Fruit fly (Drosophila melanogaster): Measurements from ENCODE around the gene Naa60.
A peak's percentile ranks its signal among the peaks of the same experiment; 100 is the strongest.

Naa60 gene

DNA sequence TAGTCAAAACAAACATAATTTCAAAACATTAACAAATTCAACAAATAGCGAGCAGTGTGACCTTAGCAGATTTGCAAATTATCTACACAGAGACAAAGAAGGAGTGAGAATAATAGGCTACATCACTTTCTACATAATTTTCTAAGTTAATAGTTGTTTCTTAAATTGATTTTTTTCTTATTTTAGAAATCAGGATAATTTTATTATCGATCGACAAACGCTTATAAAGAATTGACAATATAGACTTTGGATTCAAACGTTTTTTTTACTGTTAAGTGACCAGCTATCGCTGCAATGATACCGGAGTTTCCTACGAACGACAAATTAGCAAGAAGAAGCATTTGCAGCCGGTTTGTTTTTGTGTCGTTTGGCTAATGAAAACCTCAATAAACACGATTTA lies 3.6 kb upstream of the Naa60 start, which contains the start of the genes nbs and defl:
Gene nbs, minus strand, starts transcription at position 87 of the 400 bp plus-strand sequence.
Gene defl, plus strand, starts transcription at position 316 of the 400 bp plus-strand sequence.
- TF ChIP-seq D1 (tag; optimal IDR thresholded peaks at IDR 0.05) (no peak), EcR (GFP tag; optimal IDR thresholded peaks at IDR 0.05) (no peak), CG32121 (GFP tag; IDR thresholded peaks at IDR 0.05) (peak; percentile 65; the same call in 1 of the 2 replicates), CG10348 (GFP tag; IDR thresholded peaks at IDR 0.05) (no peak), CG4496 (GFP tag; IDR thresholded peaks at IDR 0.05) (peak; percentile 79), Ets98B (GFP tag; IDR thresholded peaks at IDR 0.05) (peak; percentile 50; the same call in 1 of the 2 replicates), CG34367 (tag; optimal IDR thresholded peaks at IDR 0.05) (no peak), rn (GFP tag; IDR thresholded peaks at IDR 0.05) (no peak), CG9948 (tag; optimal IDR thresholded peaks at IDR 0.05) (peak; percentile 28), Snoo (tag; optimal IDR thresholded peaks at IDR 0.05) (peak; percentile 60), CG15710 (tag; optimal IDR thresholded peaks at IDR 0.05) (peak; percentile 59), CG8159 (tag; optimal IDR thresholded peaks at IDR 0.05) (peak; percentile 56), CG13204 (GFP tag; optimal IDR thresholded peaks at IDR 0.05) (no peak), CG14655 (GFP tag; optimal IDR thresholded peaks at IDR 0.05) (no peak), gl (tag; optimal IDR thresholded peaks at IDR 0.05) (peak; percentile 12), CG17806 (tag; optimal IDR thresholded peaks at IDR 0.05) (peak; percentile 45), CG12605 (GFP tag; IDR thresholded peaks at IDR 0.05) (no peak), CG8301 (tag; optimal IDR thresholded peaks at IDR 0.05) (no peak), Pif1B (GFP tag; optimal IDR thresholded peaks at IDR 0.05) (no peak), Pif1A (GFP tag; optimal IDR thresholded peaks at IDR 0.05) (no peak), fd96Ca (GFP tag; IDR thresholded peaks at IDR 0.05) (no peak)

DNA sequence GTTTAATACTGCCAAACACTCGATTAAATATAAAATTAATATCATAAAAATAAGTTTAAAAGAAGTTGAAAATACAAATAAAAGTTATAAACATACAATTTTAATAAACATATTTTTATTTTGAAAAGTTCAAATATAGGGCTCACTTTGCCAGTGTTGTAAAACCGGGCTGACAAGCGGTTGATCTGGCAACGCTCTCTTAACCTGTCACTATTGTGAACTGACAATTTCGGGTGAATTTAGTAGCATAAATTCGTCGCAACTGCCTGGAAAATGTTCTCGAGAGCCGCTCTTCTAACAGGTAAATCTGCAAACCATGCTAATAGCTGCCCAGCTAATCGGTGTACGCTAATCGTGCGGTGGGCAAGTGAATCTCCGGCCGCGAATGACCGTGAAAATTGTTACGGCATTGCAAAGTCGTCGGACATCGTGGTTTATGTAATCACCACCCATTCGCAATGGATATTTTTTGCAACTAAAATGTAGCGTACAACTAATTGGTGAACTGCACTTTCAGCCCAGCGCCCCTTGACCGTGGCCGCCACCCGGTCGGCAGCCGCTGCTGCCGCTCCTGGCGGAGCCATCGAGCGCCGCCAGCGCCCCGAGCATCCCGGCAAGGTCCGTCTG lies 3.2 kb downstream of the Naa60 start, which contains the start of gene ATPsynB:
Gene ATPsynB, plus strand, starts transcription at position 205 of the 627 bp plus-strand sequence.
- TF ChIP-seq Ets98B (GFP tag; IDR thresholded peaks at IDR 0.05) (peak; percentile 14; the same call in 1 of the 2 replicates), CG8301 (tag; optimal IDR thresholded peaks at IDR 0.05) (no peak), Snoo (tag; optimal IDR thresholded peaks at IDR 0.05) (peak; percentile 6)

DNA sequence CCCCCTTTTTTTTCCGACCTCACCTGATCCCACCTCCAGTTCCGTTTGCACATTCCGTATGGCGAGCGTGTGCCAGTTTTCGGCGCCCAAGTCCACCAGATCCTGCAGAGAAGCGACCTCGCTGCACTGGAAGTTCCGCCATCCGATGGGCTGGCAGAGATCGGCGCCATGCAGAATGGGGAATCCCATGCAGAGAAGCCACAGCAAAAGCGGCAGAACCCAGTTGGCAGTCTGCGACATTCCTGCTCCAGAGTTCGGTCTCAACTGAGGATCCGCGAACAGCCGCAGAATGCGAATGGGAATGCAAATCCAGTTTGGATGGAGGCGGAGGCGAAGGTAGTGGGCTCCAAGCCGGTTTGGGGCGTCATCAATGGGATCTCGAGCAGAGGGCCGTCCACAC lies 6.9 kb downstream of the Naa60 start, which contains the start of gene CG6749:
Gene CG6749, minus strand, starts transcription at position 245 of the 400 bp plus-strand sequence.
- TF ChIP-seq CG8301 (tag; optimal IDR thresholded peaks at IDR 0.05): no peak
- TF ChIP-seq fd96Ca (GFP tag; IDR thresholded peaks at IDR 0.05): 0 out of 3 replicates have a peak, but pooled peaks have one; percentile 25

DNA sequence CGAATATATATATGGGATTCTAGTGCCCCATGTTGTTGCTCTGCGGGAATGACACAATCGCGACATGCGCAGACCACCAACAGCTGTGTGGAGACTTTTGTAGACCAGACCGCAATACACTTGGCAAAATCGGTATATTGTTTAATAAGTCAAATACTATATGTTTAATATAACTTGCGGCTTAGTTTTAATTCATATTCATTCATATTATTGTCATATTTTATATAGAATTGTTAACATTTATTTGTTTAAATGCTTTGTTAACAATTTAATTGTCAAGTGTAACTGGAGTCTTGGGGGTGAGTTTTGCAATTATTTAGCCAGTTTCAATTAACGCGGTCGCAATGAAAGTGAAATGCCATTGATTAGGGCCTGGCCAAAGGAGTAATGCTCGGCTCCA lies 12.9 kb downstream of the Naa60 start:
- TF ChIP-seq fd96Ca (GFP tag; IDR thresholded peaks at IDR 0.05) (no peak), rn (GFP tag; IDR thresholded peaks at IDR 0.05) (no peak), EcR (GFP tag; optimal IDR thresholded peaks at IDR 0.05) (no peak), D1 (tag; optimal IDR thresholded peaks at IDR 0.05) (no peak), CG14655 (GFP tag; optimal IDR thresholded peaks at IDR 0.05) (peak; percentile 33), CG13204 (GFP tag; optimal IDR thresholded peaks at IDR 0.05) (no peak), Snoo (tag; optimal IDR thresholded peaks at IDR 0.05) (peak; percentile 7), Pif1B (GFP tag; optimal IDR thresholded peaks at IDR 0.05) (peak; percentile 15), CG17806 (tag; optimal IDR thresholded peaks at IDR 0.05) (peak; percentile 25), CG12605 (GFP tag; IDR thresholded peaks at IDR 0.05) (0 out of 2 replicates have a peak, but pooled peaks have one; percentile 17), CG15710 (tag; optimal IDR thresholded peaks at IDR 0.05) (no peak), Pif1A (GFP tag; optimal IDR thresholded peaks at IDR 0.05) (peak; percentile 41), CG32121 (GFP tag; IDR thresholded peaks at IDR 0.05) (peak; percentile 43; the same call in 1 of the 2 replicates), CG10348 (GFP tag; IDR thresholded peaks at IDR 0.05) (no peak), Ets98B (GFP tag; IDR thresholded peaks at IDR 0.05) (peak; percentile 45; the same call in 1 of the 2 replicates), CG9948 (tag; optimal IDR thresholded peaks at IDR 0.05) (peak; percentile 25), CG4496 (GFP tag; IDR thresholded peaks at IDR 0.05) (peak; percentile 63; the same call in 2 of the 3 replicates), CG8301 (tag; optimal IDR thresholded peaks at IDR 0.05) (peak; percentile 27), CG8159 (tag; optimal IDR thresholded peaks at IDR 0.05) (peak; percentile 55)

DNA sequence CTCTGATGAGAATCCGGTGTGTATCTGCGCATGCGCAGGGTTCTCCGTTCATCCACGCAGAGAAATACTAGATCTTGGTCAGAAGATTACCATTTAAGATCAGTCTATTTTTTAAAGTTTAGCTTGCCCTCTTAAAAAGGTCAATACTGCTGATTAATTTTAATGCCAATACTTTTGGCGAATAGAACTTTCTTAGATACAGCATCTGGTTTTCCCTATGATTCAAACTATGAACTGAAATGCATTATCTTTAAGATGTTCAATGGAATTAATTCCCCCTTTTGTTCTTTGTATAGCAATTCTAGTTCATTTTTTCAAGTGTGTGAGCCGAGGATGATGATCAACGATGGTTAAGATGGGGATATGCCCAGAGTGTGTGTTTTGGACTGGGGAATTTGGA lies 15.6 kb downstream of the Naa60 start:
- TF ChIP-seq CG13204 (GFP tag; optimal IDR thresholded peaks at IDR 0.05) (peak; percentile 7), gl (tag; optimal IDR thresholded peaks at IDR 0.05) (peak; percentile 56), Pif1B (GFP tag; optimal IDR thresholded peaks at IDR 0.05) (peak; percentile 45), Pif1A (GFP tag; optimal IDR thresholded peaks at IDR 0.05) (peak; percentile 47), CG34367 (tag; optimal IDR thresholded peaks at IDR 0.05) (no peak), CG17806 (tag; optimal IDR thresholded peaks at IDR 0.05) (peak; percentile 46), CG15710 (tag; optimal IDR thresholded peaks at IDR 0.05) (peak; percentile 31), CG8301 (tag; optimal IDR thresholded peaks at IDR 0.05) (peak; percentile 62), EcR (GFP tag; optimal IDR thresholded peaks at IDR 0.05) (no peak), D1 (tag; optimal IDR thresholded peaks at IDR 0.05) (no peak), Snoo (tag; optimal IDR thresholded peaks at IDR 0.05) (peak; percentile 33), rn (GFP tag; IDR thresholded peaks at IDR 0.05) (no peak), CG9948 (tag; optimal IDR thresholded peaks at IDR 0.05) (peak; percentile 81), CG14655 (GFP tag; optimal IDR thresholded peaks at IDR 0.05) (peak; percentile 93), fd96Ca (GFP tag; IDR thresholded peaks at IDR 0.05) (peak; percentile 26; the same call in 1 of the 3 replicates), CG8159 (tag; optimal IDR thresholded peaks at IDR 0.05) (peak; percentile 84), Ets98B (GFP tag; IDR thresholded peaks at IDR 0.05) (no peak), CG4496 (GFP tag; IDR thresholded peaks at IDR 0.05) (no peak)
